Fruit fly (Drosophila melanogaster) whole organism, embryonic: ENCODE results near the gene Ak3.

ENCODE experiments used
- CG10543 ChIP-seq: fragments of 200-800 bp; sonication (Bioruptor generic); optimal IDR thresholded peaks from 3 replicates; lab custom pipeline; 2017; ENCODE audit warnings: missing biosample characterization, mild to moderate bottlenecking, missing genetic modification characterization, moderate library complexity
- CG11093 ChIP-seq: fragments of 200-800 bp; sonication (Bioruptor generic); IDR thresholded peaks from 3 replicates; pipeline ENCODE4 v1.3.6; 2022; ENCODE audit warnings: missing biosample characterization, missing genetic modification characterization
- CG11560 ChIP-seq: fragments of 200-800 bp; sonication (Bioruptor generic); IDR thresholded peaks from 3 replicates; pipeline ENCODE4 v1.3.6; 2022; ENCODE audit warnings: missing biosample characterization, missing genetic modification characterization
- CG13624 ChIP-seq: fragments of 200-800 bp; sonication (Bioruptor generic); optimal IDR thresholded peaks from 2 replicates; lab custom pipeline; 2016; ENCODE audit warnings: missing biosample characterization, missing genetic modification characterization
- CG17328 ChIP-seq: fragments of 200-800 bp; sonication (Bioruptor generic); IDR thresholded peaks from 2 replicates; pipeline ENCODE4 v1.3.6; 2022; ENCODE audit warnings: missing biosample characterization, missing genetic modification characterization
- CG17385 ChIP-seq: fragments of 200-800 bp; sonication (Bioruptor generic); optimal IDR thresholded peaks from 3 replicates; lab custom pipeline; 2018; ENCODE audit warnings: missing biosample characterization, mild to moderate bottlenecking, missing genetic modification characterization
- CG1832 ChIP-seq: fragments of 200-800 bp; sonication (Bioruptor generic); optimal IDR thresholded peaks from 2 replicates; lab custom pipeline; 2017; ENCODE audit warnings: missing biosample characterization, mild to moderate bottlenecking, missing genetic modification characterization, inconsistent platforms
- CG2712 ChIP-seq: fragments of 200-800 bp; optimal IDR thresholded peaks from 3 replicates; lab custom pipeline; 2019; ENCODE audit warnings: missing biosample characterization, mild to moderate bottlenecking, missing genetic modification characterization, moderate library complexity
- CG2889 ChIP-seq: fragments of 200-800 bp; sonication (Bioruptor generic); IDR thresholded peaks from 3 replicates; pipeline ENCODE4 v1.3.6; 2022; ENCODE audit warnings: missing biosample characterization, missing genetic modification characterization
- CG30020 ChIP-seq: fragments of 200-800 bp; optimal IDR thresholded peaks from 2 replicates; lab custom pipeline; 2019; ENCODE audit warnings: missing biosample characterization, mild to moderate bottlenecking, missing genetic modification characterization, moderate library complexity
- CG3065 ChIP-seq: fragments of 200-800 bp; sonication (Bioruptor generic); optimal IDR thresholded peaks from 2 replicates; lab custom pipeline; 2016; ENCODE audit warnings: missing biosample characterization, missing genetic modification characterization
- CG31224 ChIP-seq: fragments of 200-800 bp; sonication (Bioruptor generic); IDR thresholded peaks from 2 replicates; pipeline ENCODE4 v1.3.6; 2022; ENCODE audit warnings: missing biosample characterization, missing genetic modification characterization
- CG3163 ChIP-seq: fragments of 200-800 bp; sonication (Bioruptor generic); optimal IDR thresholded peaks from 3 replicates; lab custom pipeline; 2016; ENCODE audit warnings: missing biosample characterization, missing genetic modification characterization
- CG33557 ChIP-seq: fragments of 200-800 bp; sonication (Bioruptor generic); optimal IDR thresholded peaks from 2 replicates; lab custom pipeline; 2019; ENCODE audit warnings: missing biosample characterization, mild to moderate bottlenecking, missing genetic modification characterization, moderate library complexity
- CG3838 ChIP-seq: fragments of 200-800 bp; sonication (Bioruptor generic); optimal IDR thresholded peaks from 3 replicates; lab custom pipeline; 2016; ENCODE audit warnings: missing biosample characterization, missing genetic modification characterization
- CG4424 ChIP-seq: fragments of 200-800 bp; sonication (Bioruptor generic); optimal IDR thresholded peaks from 3 replicates; lab custom pipeline; 2016; ENCODE audit warnings: missing biosample characterization, missing genetic modification characterization
- CG4617 ChIP-seq: fragments of 200-800 bp; sonication (Bioruptor generic); optimal IDR thresholded peaks from 3 replicates; lab custom pipeline; 2016; ENCODE audit warnings: missing biosample characterization, missing genetic modification characterization, borderline replicate concordance
- CG6683 ChIP-seq: fragments of 200-800 bp; sonication (Bioruptor generic); optimal IDR thresholded peaks from 2 replicates; lab custom pipeline; 2017; ENCODE audit warnings: missing biosample characterization, mild to moderate bottlenecking, missing genetic modification characterization, missing genetic modification reagents
- CG9215 ChIP-seq: fragments of 200-800 bp; sonication (Bioruptor generic); IDR thresholded peaks from 2 replicates; pipeline ENCODE4 v1.3.6; 2022; ENCODE audit warnings: missing biosample characterization, missing genetic modification characterization
- CkIIα-i1 ChIP-seq: fragments of 200-800 bp; sonication (Bioruptor generic); IDR thresholded peaks from 2 replicates; pipeline ENCODE4 v1.3.6; 2022; ENCODE audit warnings: missing biosample characterization, missing genetic modification characterization
- D ChIP-seq, 2 experiments: fragments of 200-800 bp in 1 of 2; fragments of >200 bp in 1 of 2; sonication (Bioruptor generic) in 1 of 2; optimal IDR thresholded peaks; 2 replicates in 1 of 2; 3 replicates in 1 of 2; lab custom pipeline; 2017; ENCODE audit warnings: mild to moderate bottlenecking in 1 of 2, missing biosample characterization in 1 of 2, missing genetic modification characterization in 1 of 2, missing genetic modification reagents in 1 of 2
- D19A ChIP-seq: fragments of 200-800 bp; optimal IDR thresholded peaks from 3 replicates; lab custom pipeline; 2019; ENCODE audit warnings: missing biosample characterization, mild to moderate bottlenecking, missing genetic modification characterization, moderate library complexity
- D19B ChIP-seq: fragments of 200-800 bp; sonication (Bioruptor generic); optimal IDR thresholded peaks from 2 replicates; lab custom pipeline; 2017; ENCODE audit warnings: missing biosample characterization, mild to moderate bottlenecking, missing genetic modification characterization
- Dad ChIP-seq: fragments of 200-800 bp; sonication (Bioruptor generic); optimal IDR thresholded peaks from 3 replicates; lab custom pipeline; 2016; ENCODE audit warnings: missing biosample characterization, missing genetic modification characterization
- Fer2 ChIP-seq: fragments of 200-800 bp; sonication (Bioruptor generic); optimal IDR thresholded peaks from 2 replicates; lab custom pipeline; 2018; ENCODE audit warnings: missing biosample characterization, mild to moderate bottlenecking, missing genetic modification characterization, moderate library complexity
- HLH4C ChIP-seq: fragments of 200-800 bp; sonication (Bioruptor generic); IDR thresholded peaks from 3 replicates; pipeline ENCODE4 v1.3.6; 2022; ENCODE audit warnings: missing biosample characterization, missing genetic modification characterization; ENCODE audit not compliant: partially characterized antibody
- Hr78 ChIP-seq, 2 experiments: fragments of 200-800 bp in 1 of 2; fragments of >200 bp in 1 of 2; sonication (Bioruptor generic) in 1 of 2; optimal IDR thresholded peaks; 2 replicates each; lab custom pipeline; 2017 to 2019; ENCODE audit warnings: missing biosample characterization in 2 of 2, missing genetic modification characterization in 2 of 2, mild to moderate bottlenecking in 1 of 2, moderate library complexity in 1 of 2
- Lim3 ChIP-seq: fragments of 200-800 bp; sonication (Bioruptor generic); IDR thresholded peaks from 2 replicates; pipeline ENCODE4 v1.3.6; 2022; ENCODE audit warnings: missing biosample characterization, missing genetic modification characterization
- Nf-YC ChIP-seq: fragments of 200-800 bp; optimal IDR thresholded peaks from 3 replicates; lab custom pipeline; 2019; ENCODE audit warnings: missing biosample characterization, mild to moderate bottlenecking, missing genetic modification characterization, moderate library complexity
- Rfx ChIP-seq: fragments of 200-800 bp; sonication (Bioruptor generic); IDR thresholded peaks from 2 replicates; pipeline ENCODE4 v1.3.6; 2022; ENCODE audit warnings: missing biosample characterization, missing genetic modification characterization
- Sry-δ ChIP-seq: fragments of 200-800 bp; sonication (Bioruptor generic); optimal IDR thresholded peaks from 2 replicates; lab custom pipeline; 2016; ENCODE audit warnings: missing biosample characterization, missing genetic modification characterization
- Usf ChIP-seq: fragments of 200-800 bp; sonication (Bioruptor generic); optimal IDR thresholded peaks from 2 replicates; lab custom pipeline; 2017; ENCODE audit warnings: missing genotype, missing biosample characterization, missing genetic modification characterization
- abd-A ChIP-seq: fragments of 200-800 bp; sonication (Bioruptor generic); optimal IDR thresholded peaks from 3 replicates; lab custom pipeline; 2019; ENCODE audit warnings: missing biosample characterization, mild to moderate bottlenecking, missing genetic modification characterization, moderate library complexity
- amos ChIP-seq: fragments of 200-800 bp; sonication (Bioruptor generic); IDR thresholded peaks from 2 replicates; pipeline ENCODE4 v1.3.6; 2022; ENCODE audit warnings: missing biosample characterization, missing genetic modification characterization; ENCODE audit not compliant: partially characterized antibody
- ase ChIP-seq: fragments of 200-800 bp; sonication (Bioruptor generic); IDR thresholded peaks from 3 replicates; pipeline ENCODE4 v1.3.6; 2022; ENCODE audit warnings: missing biosample characterization, missing genetic modification characterization
- cato ChIP-seq: fragments of 200-800 bp; sonication (Bioruptor generic); optimal IDR thresholded peaks from 2 replicates; lab custom pipeline; 2016; ENCODE audit warnings: missing biosample characterization, missing genetic modification characterization, borderline replicate concordance
- dysf ChIP-seq: fragments of 200-800 bp; sonication (Bioruptor generic); IDR thresholded peaks from 3 replicates; pipeline ENCODE4 v1.3.6; 2022; ENCODE audit warnings: missing biosample characterization, missing genetic modification characterization
- jigr1 ChIP-seq: fragments of 200-800 bp; sonication (Bioruptor generic); IDR thresholded peaks from 3 replicates; pipeline ENCODE4 v1.3.6; 2022; ENCODE audit warnings: missing biosample characterization, missing genetic modification characterization
- klu ChIP-seq: fragments of 200-800 bp; sonication (Bioruptor generic); IDR thresholded peaks from 2 replicates; pipeline ENCODE4 v1.3.6; 2022; ENCODE audit warnings: missing biosample characterization, missing genetic modification characterization
- mld ChIP-seq: fragments of 200-800 bp; sonication (Bioruptor generic); IDR thresholded peaks from 3 replicates; pipeline ENCODE4 v1.3.6; 2022; ENCODE audit warnings: missing biosample characterization, missing genetic modification characterization; ENCODE audit not compliant: partially characterized antibody
- nau ChIP-seq: fragments of 200-800 bp; sonication (Bioruptor generic); optimal IDR thresholded peaks from 3 replicates; lab custom pipeline; 2017; ENCODE audit warnings: missing biosample characterization, mild to moderate bottlenecking, missing genetic modification characterization, missing genetic modification reagents
- nom ChIP-seq: fragments of 200-800 bp; sonication (Bioruptor generic); optimal IDR thresholded peaks from 2 replicates; lab custom pipeline; 2017; ENCODE audit warnings: missing biosample characterization, missing genetic modification characterization, mild to moderate bottlenecking, moderate library complexity, missing genetic modification reagents
- onecut ChIP-seq: fragments of 200-800 bp; sonication (Bioruptor generic); IDR thresholded peaks from 2 replicates; pipeline ENCODE4 v1.3.6; 2022; ENCODE audit warnings: missing biosample characterization, missing genetic modification characterization
- pb ChIP-seq: fragments of 200-800 bp; sonication (Bioruptor generic); optimal IDR thresholded peaks from 3 replicates; lab custom pipeline; 2016; ENCODE audit warnings: missing biosample characterization, missing genetic modification characterization
- salm ChIP-seq: fragments of 200-800 bp; sonication (Bioruptor generic); optimal IDR thresholded peaks from 2 replicates; lab custom pipeline; 2018; ENCODE audit warnings: missing biosample characterization, mild to moderate bottlenecking, missing genetic modification characterization
- sd ChIP-seq: fragments of 200-800 bp; sonication (Bioruptor generic); optimal IDR thresholded peaks from 3 replicates; lab custom pipeline; 2018; ENCODE audit warnings: missing biosample characterization, mild to moderate bottlenecking, missing genetic modification characterization, moderate library complexity
- stwl ChIP-seq: fragments of 200-800 bp; sonication (Bioruptor generic); optimal IDR thresholded peaks from 3 replicates; lab custom pipeline; 2018; ENCODE audit warnings: missing biosample characterization, mild to moderate bottlenecking, missing genetic modification characterization, moderate library complexity
- tll ChIP-seq, 2 experiments: fragments of 200-800 bp in 1 of 2; fragments of >200 bp in 1 of 2; sonication (Bioruptor generic) in 1 of 2; optimal IDR thresholded peaks; 2 replicates each; lab custom pipeline; 2017 to 2019; ENCODE audit warnings: missing biosample characterization in 2 of 2, missing genetic modification characterization in 2 of 2, mild to moderate bottlenecking in 1 of 2, moderate library complexity in 1 of 2
- zf30C ChIP-seq: fragments of 200-800 bp; sonication (Bioruptor generic); optimal IDR thresholded peaks from 3 replicates; lab custom pipeline; 2018; ENCODE audit warnings: missing biosample characterization, mild to moderate bottlenecking, missing genetic modification characterization

Gene Ak3

dm6 chr3R:10849515-10849973, 39.8 kb downstream of the Ak3 start, which contains the start of gene CG42394 (continued):
- TF ChIP-seq CG3838 (GFP tag; lab: Kevin White, UChicago): peak; percentile 78
- TF ChIP-seq CG10543: peak; percentile 85
- TF ChIP-seq CG1832 (GFP tag; lab: Kevin White, UChicago): no peak
- TF ChIP-seq CG6683 (GFP tag; lab: Kevin White, UChicago): peak; percentile 96
- TF ChIP-seq CG3163 (GFP tag; lab: Kevin White, UChicago): peak; percentile 50
- peak; percentile 96 for TF ChIP-seq CG4424 (GFP tag; lab: Kevin White, UChicago)
- peak; percentile 87 for TF ChIP-seq onecut (GFP tag; lab: Robert Waterston, UW)
- peak; percentile 87 for TF ChIP-seq Fer2
- TF ChIP-seq salm (tag; lab: Kevin White, UChicago): peak; percentile 83
- no peak for TF ChIP-seq mld (GFP tag; lab: Robert Waterston, UW)
- peak; percentile 83 for TF ChIP-seq CG9215 (GFP tag; lab: Robert Waterston, UW)
- TF ChIP-seq tll (GFP tag; optimal IDR thresholded peaks at IDR 0.05; lab: Kevin White, UChicago): no peak
- TF ChIP-seq CG33557 (GFP tag; lab: Kevin White, UChicago): peak; percentile 89
- peak; percentile 22; the same call in 1 of the 2 replicates for TF ChIP-seq amos (GFP tag; lab: Robert Waterston, UW)
- TF ChIP-seq CG13624: peak; percentile 62
- peak; percentile 88 for TF ChIP-seq CG17385
- TF ChIP-seq Usf: peak; percentile 89
- TF ChIP-seq CG3065: peak; percentile 81
- TF ChIP-seq CG11560: peak; percentile 8; the same call in 1 of the 3 replicates
- TF ChIP-seq pb: no peak
- peak in 1 of 2 experiments; percentile 85 for TF ChIP-seq Hr78 (GFP tag; optimal IDR thresholded peaks at IDR 0.05; lab: Kevin White, UChicago)
- TF ChIP-seq CG30020 (tag; lab: Kevin White, UChicago): peak; percentile 76
- TF ChIP-seq D19A (tag; lab: Kevin White, UChicago): peak; percentile 96
- peak; percentile 84 for TF ChIP-seq cato
- peak; percentile 19 for TF ChIP-seq Sry-δ (GFP tag; lab: Kevin White, UChicago)
- TF ChIP-seq nau (GFP tag; lab: Kevin White, UChicago): no peak
- no peak for TF ChIP-seq abd-A (tag; lab: Kevin White, UChicago)
- peak; percentile 91 for TF ChIP-seq ase (GFP tag; lab: Robert Waterston, UW)
- peak; percentile 95 for TF ChIP-seq dysf (GFP tag; lab: Robert Waterston, UW)
- TF ChIP-seq stwl (tag; lab: Kevin White, UChicago): peak; percentile 56
- TF ChIP-seq CG11093: peak; percentile 87
- TF ChIP-seq zf30C (GFP tag; lab: Kevin White, UChicago): peak; percentile 2
- TF ChIP-seq Rfx (GFP tag; lab: Robert Waterston, UW): peak; percentile 93
- TF ChIP-seq CG31224: peak; percentile 88
- TF ChIP-seq nom (GFP tag; lab: Kevin White, UChicago): peak; percentile 78
- TF ChIP-seq D (optimal IDR thresholded peaks at IDR 0.05; lab: Kevin White, UChicago): no peak
- peak; percentile 96 for TF ChIP-seq D (GFP tag; optimal IDR thresholded peaks at IDR 0.05; lab: Kevin White, UChicago)
- no peak for TF ChIP-seq klu
- TF ChIP-seq CG17328 (GFP tag; lab: Robert Waterston, UW): peak; percentile 95
- TF ChIP-seq Lim3 (GFP tag; lab: Robert Waterston, UW): peak; percentile 10; the same call in 1 of the 2 replicates
- peak; percentile 72 for TF ChIP-seq sd
- TF ChIP-seq CkIIα-i1 (GFP tag; lab: Robert Waterston, UW): peak; percentile 76
- peak; percentile 99 for TF ChIP-seq CG2712
- TF ChIP-seq HLH4C (GFP tag; lab: Robert Waterston, UW): no peak
- peak; percentile 91 for TF ChIP-seq D19B
- peak; percentile 76 for TF ChIP-seq Dad (GFP tag; lab: Kevin White, UChicago)
- peak; percentile 67 for TF ChIP-seq CG4617 (GFP tag; lab: Kevin White, UChicago)
- peak; percentile 88 for TF ChIP-seq CG2889 (GFP tag; lab: Robert Waterston, UW)
- TF ChIP-seq jigr1 (GFP tag; lab: Robert Waterston, UW): peak; percentile 21; the same call in 1 of the 3 replicates
- TF ChIP-seq Nf-YC (tag; lab: Kevin White, UChicago): peak; percentile 84
